Fruit fly (Drosophila melanogaster): ENCODE data around the gene CG12546.

Gene CG12546

DNA sequence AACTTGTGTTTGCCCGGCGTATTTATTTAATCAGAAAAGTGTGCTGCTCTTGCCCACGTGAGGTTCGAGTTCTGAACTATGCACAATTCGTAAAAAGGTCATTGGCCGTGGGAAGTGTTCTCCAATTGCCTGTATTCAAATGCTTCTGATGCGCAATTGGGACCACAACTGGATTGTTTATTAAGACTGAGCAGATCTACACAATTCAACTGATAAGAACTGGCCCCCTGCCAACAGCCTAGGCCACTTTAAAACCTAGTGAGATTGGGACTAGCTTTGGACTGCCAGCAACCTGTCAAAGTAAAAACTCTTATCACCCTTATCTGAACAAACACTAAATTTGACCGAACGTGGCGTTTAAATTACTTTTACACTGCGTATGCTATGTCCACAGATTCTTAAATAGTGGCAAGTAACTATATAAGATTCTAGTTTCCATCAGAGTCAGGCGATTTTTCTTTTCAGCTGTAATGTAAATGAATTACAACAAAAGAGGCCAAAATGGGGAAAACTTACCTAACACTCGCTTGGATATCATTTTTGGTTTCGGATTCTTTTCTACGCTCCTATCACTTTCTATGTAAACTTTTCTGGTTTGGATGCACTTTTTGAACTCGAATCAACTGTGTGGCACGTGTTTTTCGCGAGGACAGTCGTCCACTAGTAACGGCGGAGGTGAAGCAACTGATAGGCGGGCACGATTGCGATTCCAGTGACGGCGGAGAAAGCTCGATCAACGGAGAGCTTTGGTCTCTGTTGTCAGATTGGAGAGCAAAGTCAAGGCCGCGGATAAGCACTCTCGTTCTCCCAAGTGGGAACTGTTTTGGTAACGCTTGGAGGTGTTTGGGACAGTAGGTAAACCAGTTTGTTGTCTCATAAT lies 44.4 kb upstream of the CG12546 start, which contains the start of gene CG11241:
Gene CG11241 (minus strand): TSS at position 689 of the 880 bp plus-strand sequence.
- TF ChIP-seq Hr78 (GFP tag; optimal IDR thresholded peaks at IDR 0.05) (no peak), Dif (GFP tag; optimal IDR thresholded peaks at IDR 0.05; ENCODE audit: partially characterized antibody) (peak; percentile 58), h (GFP tag; optimal IDR thresholded peaks at IDR 0.05) (peak; percentile 26), Hr83 (GFP tag; optimal IDR thresholded peaks at IDR 0.05; ENCODE audit: poor library complexity, severe bottlenecking) (peak; percentile 54), HLH106 (tag; optimal IDR thresholded peaks at IDR 0.05) (no peak), Abd-B (GFP tag; optimal IDR thresholded peaks at IDR 0.05) (no peak), lola (GFP tag; optimal IDR thresholded peaks at IDR 0.05) (no peak), tai (GFP tag; optimal IDR thresholded peaks at IDR 0.05) (no peak), OdsH (GFP tag; optimal IDR thresholded peaks at IDR 0.05) (no peak), Myc (optimal IDR thresholded peaks at IDR 0.05) (no peak), sv (GFP tag; optimal IDR thresholded peaks at IDR 0.05) (no peak), br (GFP tag; optimal IDR thresholded peaks at IDR 0.05) (peak; percentile 19), brk (GFP tag; optimal IDR thresholded peaks at IDR 0.05) (no peak), CrebA (GFP tag; optimal IDR thresholded peaks at IDR 0.05; ENCODE audit: borderline replicate concordance) (no peak), woc (GFP tag; optimal IDR thresholded peaks at IDR 0.05) (no peak), CG32264 (GFP tag; optimal IDR thresholded peaks at IDR 0.05) (no peak), Mio (GFP tag; optimal IDR thresholded peaks at IDR 0.05) (no peak), Vsx2 (GFP tag; optimal IDR thresholded peaks at IDR 0.05; ENCODE audit: partially characterized antibody) (no peak), fru (GFP tag; optimal IDR thresholded peaks at IDR 0.05) (peak; percentile 44), foxo (GFP tag; optimal IDR thresholded peaks at IDR 0.05) (no peak), GATAd (GFP tag; optimal IDR thresholded peaks at IDR 0.05) (no peak), CG9705 (GFP tag; optimal IDR thresholded peaks at IDR 0.05) (no peak), N (GFP tag; optimal IDR thresholded peaks at IDR 0.05) (no peak), usp (GFP tag; optimal IDR thresholded peaks at IDR 0.05) (no peak), jim (GFP tag; optimal IDR thresholded peaks at IDR 0.05) (no peak), Dfd (GFP tag; optimal IDR thresholded peaks at IDR 0.05) (no peak), sage (GFP tag; optimal IDR thresholded peaks at IDR 0.05) (no peak), ey (GFP tag; optimal IDR thresholded peaks at IDR 0.05) (no peak), psq (GFP tag; optimal IDR thresholded peaks at IDR 0.05) (no peak), rgr (GFP tag; optimal IDR thresholded peaks at IDR 0.05) (peak; percentile 16), Jra (GFP tag; optimal IDR thresholded peaks at IDR 0.05) (no peak), Hnf4 (GFP tag; optimal IDR thresholded peaks at IDR 0.05) (no peak), dl (GFP tag; optimal IDR thresholded peaks at IDR 0.05; ENCODE audit: insufficient read depth in 1 of 2, partially characterized antibody in 2 of 2) (peak in 1 of 2 experiments; percentile 62), Sp1 (GFP tag; optimal IDR thresholded peaks at IDR 0.05) (no peak), pan (optimal IDR thresholded peaks at IDR 0.05) (no peak), dsf (GFP tag; optimal IDR thresholded peaks at IDR 0.05; ENCODE audit: borderline replicate concordance) (no peak), Rel (GFP tag; optimal IDR thresholded peaks at IDR 0.05) (no peak), Rel (tag; optimal IDR thresholded peaks at IDR 0.05) (peak; percentile 26), dmrt93B (GFP tag; optimal IDR thresholded peaks at IDR 0.05) (no peak)

DNA sequence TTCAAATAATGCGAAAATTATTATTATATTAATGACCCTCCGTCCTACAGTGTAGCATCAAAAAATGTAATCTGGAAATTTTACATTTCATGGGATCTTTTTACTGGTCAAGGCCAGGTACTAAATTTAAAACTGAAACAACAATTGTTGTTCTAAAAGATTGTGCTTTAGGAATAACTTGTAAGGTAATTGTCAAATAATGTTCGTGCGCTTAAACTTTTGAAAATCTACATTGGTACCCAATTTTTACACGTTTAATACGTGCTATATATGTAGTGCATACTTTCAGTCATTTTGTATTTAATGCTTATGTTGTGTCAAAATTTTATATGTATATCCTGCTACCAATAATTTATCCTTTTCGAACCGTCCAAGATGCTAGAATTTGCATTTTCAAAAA lies 40.0 kb upstream of the CG12546 start:
- peak; percentile 42 for TF ChIP-seq Myc (optimal IDR thresholded peaks at IDR 0.05)
- TF ChIP-seq psq (GFP tag; optimal IDR thresholded peaks at IDR 0.05): no peak

DNA sequence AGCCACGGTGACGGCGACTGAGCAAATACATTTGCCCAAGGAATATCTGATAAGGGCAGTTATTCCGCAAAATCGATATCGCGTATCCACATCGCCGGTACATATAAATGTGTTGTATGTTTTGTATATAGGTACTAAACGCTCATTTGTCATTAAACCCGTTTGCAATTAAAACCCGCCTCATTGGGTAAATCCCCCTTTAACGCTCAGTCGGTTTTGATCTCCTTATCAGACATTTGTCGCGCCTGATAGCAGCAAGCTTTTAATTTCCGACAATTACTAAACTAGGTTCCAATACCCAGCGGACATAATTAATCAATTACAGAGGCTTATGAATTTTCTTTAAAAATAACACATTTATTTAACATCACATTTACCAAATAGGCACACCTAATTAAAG lies 37.8 kb upstream of the CG12546 start:
- TF ChIP-seq sage (GFP tag; optimal IDR thresholded peaks at IDR 0.05) (no peak), Rel (GFP tag; optimal IDR thresholded peaks at IDR 0.05) (no peak), Rel (tag; optimal IDR thresholded peaks at IDR 0.05) (peak; percentile 92)

Data from whole organism, wandering third instar larva.